Worm (Caenorhabditis elegans): ENCODE measurements around the gene K07E8.7.

DNA sequence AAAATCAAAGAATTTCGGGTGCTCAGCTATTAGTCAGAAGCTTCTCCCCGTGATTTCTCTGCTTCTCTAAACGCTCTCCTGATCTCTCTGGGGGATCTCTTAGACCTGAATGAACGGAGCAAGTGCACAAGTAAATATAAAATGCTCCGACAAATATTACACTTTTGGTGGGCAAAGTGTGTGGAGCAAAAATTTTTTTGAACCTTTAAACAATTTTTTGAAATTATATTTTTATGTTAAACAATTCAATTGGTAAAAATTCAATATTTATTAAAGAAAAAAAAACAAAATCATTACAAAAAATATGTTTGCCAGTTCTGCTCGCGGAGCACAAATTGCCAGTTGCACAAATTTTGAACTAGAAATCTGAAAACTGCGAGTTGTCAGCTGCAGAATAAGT, 10.7 kb downstream of the K07E8.7 start, which contains the start of gene K07E8.6:
- TF ChIP-seq ama-1 (optimal IDR thresholded peaks at IDR 0.05) (no peak), fkh-10 (GFP tag; optimal IDR thresholded peaks at IDR 0.05) (no peak), sox-2 (GFP tag; IDR thresholded peaks at IDR 0.05) (no peak), C38D4.7 (GFP tag; optimal IDR thresholded peaks at IDR 0.05) (no peak), che-1 (tag; optimal IDR thresholded peaks at IDR 0.05) (no peak), pqm-1 (tag; optimal IDR thresholded peaks at IDR 0.05) (no peak), nhr-11 (tag; optimal IDR thresholded peaks at IDR 0.05) (no peak), rnt-1 (tag; optimal IDR thresholded peaks at IDR 0.05) (no peak), ets-4 (tag; optimal IDR thresholded peaks at IDR 0.05) (no peak), sox-4 (tag; optimal IDR thresholded peaks at IDR 0.05) (no peak), F13H6.1 (tag; optimal IDR thresholded peaks at IDR 0.05) (no peak), pha-4 (tag; optimal IDR thresholded peaks at IDR 0.05) (no peak), hlh-30 (tag; optimal IDR thresholded peaks at IDR 0.05; ENCODE audit: insufficient read depth) (no peak)

Data from whole organism, late embryonic.